Fruit fly (Drosophila melanogaster) whole organism, wandering third instar larva: ENCODE measurements around the gene CG14721.

Source experiments
- CG9705 ChIP-seq: fragments of 200-800 bp; sonication (Bioruptor generic); optimal IDR thresholded peaks from 2 replicates; lab custom pipeline; 2018; ENCODE audit warnings: missing biosample characterization, mild to moderate bottlenecking, missing genetic modification characterization
- CrebA ChIP-seq: fragments of 200-800 bp; sonication (Bioruptor generic); optimal IDR thresholded peaks from 2 replicates; lab custom pipeline; 2016; ENCODE audit warnings: missing biosample characterization, mild to moderate bottlenecking, missing genetic modification characterization, borderline replicate concordance
- Dfd ChIP-seq: fragments of >200 bp; optimal IDR thresholded peaks from 2 replicates; lab custom pipeline; 2017; ENCODE audit warnings: missing biosample characterization, missing genetic modification characterization
- Dif ChIP-seq: fragments of 200-275, 200-300 bp; sonication (Bioruptor generic); optimal IDR thresholded peaks from 2 replicates; lab custom pipeline; 2018; ENCODE audit warnings: missing biosample characterization, missing genetic modification characterization; ENCODE audit not compliant: partially characterized antibody
- GATAd ChIP-seq: sonication (Bioruptor generic); optimal IDR thresholded peaks from 2 replicates; lab custom pipeline; 2016; ENCODE audit warnings: missing biosample characterization, missing genetic modification characterization
- HLH106 ChIP-seq: fragments of 200-800 bp; optimal IDR thresholded peaks from 3 replicates; lab custom pipeline; 2019; ENCODE audit warnings: missing biosample characterization, mild to moderate bottlenecking, missing genetic modification characterization, moderate library complexity
- Hnf4 ChIP-seq: fragments of 200-800 bp; sonication (Bioruptor generic); optimal IDR thresholded peaks from 2 replicates; lab custom pipeline; 2016; ENCODE audit warnings: missing biosample characterization, mild to moderate bottlenecking, missing genetic modification characterization
- Hr83 ChIP-seq: fragments of 200-300 bp; sonication (Bioruptor generic); optimal IDR thresholded peaks from 2 replicates; lab custom pipeline; 2016; ENCODE audit warnings: missing biosample characterization, mild to moderate bottlenecking, missing genetic modification characterization, moderate library complexity; ENCODE audit not compliant: poor library complexity, severe bottlenecking
- Mio ChIP-seq: sonication (Bioruptor generic); optimal IDR thresholded peaks from 2 replicates; lab custom pipeline; 2016; ENCODE audit warnings: missing biosample characterization, missing genetic modification characterization
- Myc ChIP-seq: fragments of >200 bp; optimal IDR thresholded peaks from 2 replicates; lab custom pipeline; 2017
- N ChIP-seq: fragments of >200 bp; optimal IDR thresholded peaks from 2 replicates; lab custom pipeline; 2018; ENCODE audit warnings: missing biosample characterization, missing external identifiers, missing genetic modification characterization
- OdsH ChIP-seq: fragments of 200-800 bp; sonication (Bioruptor generic); optimal IDR thresholded peaks from 2 replicates; lab custom pipeline; 2016; ENCODE audit warnings: missing biosample characterization, mild to moderate bottlenecking, missing genetic modification characterization
- Rel ChIP-seq, 2 experiments: fragments of 200-800 bp; sonication (Bioruptor generic) in 1 of 2; optimal IDR thresholded peaks; 2 replicates in 1 of 2; 3 replicates in 1 of 2; lab custom pipeline; 2016 to 2019; ENCODE audit warnings: mild to moderate bottlenecking in 2 of 2, missing biosample characterization in 2 of 2, missing genetic modification characterization in 2 of 2, moderate library complexity in 1 of 2
- Sp1 ChIP-seq: fragments of 200-800 bp; sonication (Bioruptor generic); optimal IDR thresholded peaks from 3 replicates; lab custom pipeline; 2019; ENCODE audit warnings: missing biosample characterization, mild to moderate bottlenecking, missing genetic modification characterization, moderate library complexity
- Vsx2 ChIP-seq: fragments of 200-300, 225-300 bp; sonication (Bioruptor generic); optimal IDR thresholded peaks from 2 replicates; lab custom pipeline; 2018; ENCODE audit warnings: missing biosample characterization, missing genetic modification characterization; ENCODE audit not compliant: partially characterized antibody
- br ChIP-seq: fragments of 200-800 bp; sonication (Bioruptor generic); optimal IDR thresholded peaks from 2 replicates; lab custom pipeline; 2016; ENCODE audit warnings: missing biosample characterization, missing genetic modification characterization
- brk ChIP-seq: fragments of 200-800 bp; sonication (Bioruptor generic); optimal IDR thresholded peaks from 2 replicates; lab custom pipeline; 2016; ENCODE audit warnings: missing biosample characterization, mild to moderate bottlenecking, missing genetic modification characterization
- dl ChIP-seq, 2 experiments: fragments of 175-275, 200-275 bp in 1 of 2; fragments of 200-275 bp in 1 of 2; sonication (Bioruptor generic); optimal IDR thresholded peaks; lab custom pipeline; 2018; ENCODE audit warnings: mild to moderate bottlenecking in 2 of 2, missing biosample characterization in 2 of 2, missing genetic modification characterization in 2 of 2, moderate library complexity in 2 of 2; ENCODE audit not compliant: partially characterized antibody in 2 of 2, insufficient read depth in 1 of 2
- ey ChIP-seq: fragments of 200-800 bp; sonication (Bioruptor generic); optimal IDR thresholded peaks from 2 replicates; lab custom pipeline; 2016; ENCODE audit warnings: missing biosample characterization, missing genetic modification characterization
- foxo ChIP-seq, 2 experiments: fragments of 200-800 bp; sonication (Bioruptor generic); optimal IDR thresholded peaks; 2 replicates in 1 of 2; 3 replicates in 1 of 2; lab custom pipeline; 2016 to 2017; ENCODE audit warnings: missing biosample characterization in 2 of 2, missing genetic modification characterization in 2 of 2
- fru ChIP-seq: fragments of 200-800 bp; sonication (Bioruptor generic); optimal IDR thresholded peaks from 3 replicates; lab custom pipeline; 2016; ENCODE audit warnings: missing biosample characterization, mild to moderate bottlenecking, missing genetic modification characterization
- h ChIP-seq: fragments of 200-800 bp; sonication (Bioruptor generic); optimal IDR thresholded peaks from 3 replicates; lab custom pipeline; 2016; ENCODE audit warnings: missing biosample characterization, mild to moderate bottlenecking, missing genetic modification characterization
- jim ChIP-seq: fragments of 175-275, 200-325 bp; sonication (Bioruptor generic); optimal IDR thresholded peaks from 2 replicates; lab custom pipeline; 2016; ENCODE audit warnings: missing biosample characterization, mild to moderate bottlenecking, missing genetic modification characterization
- lola ChIP-seq: fragments of >200 bp; optimal IDR thresholded peaks from 2 replicates; lab custom pipeline; 2017; ENCODE audit warnings: missing biosample characterization, missing genetic modification characterization
- pan ChIP-seq: fragments of >200 bp; optimal IDR thresholded peaks from 2 replicates; lab custom pipeline; 2017
- rgr ChIP-seq: fragments of 200-800 bp; sonication (Bioruptor generic); optimal IDR thresholded peaks from 3 replicates; lab custom pipeline; 2016; ENCODE audit warnings: missing biosample characterization, mild to moderate bottlenecking, missing genetic modification characterization
- sage ChIP-seq: fragments of 200-800 bp; sonication (Bioruptor generic); optimal IDR thresholded peaks from 2 replicates; lab custom pipeline; 2016; ENCODE audit warnings: missing biosample characterization, mild to moderate bottlenecking, missing genetic modification characterization
- sv ChIP-seq: fragments of 200-800 bp; sonication (Bioruptor generic); optimal IDR thresholded peaks from 3 replicates; lab custom pipeline; 2016; ENCODE audit warnings: missing biosample characterization, missing genetic modification characterization
- usp ChIP-seq: fragments of >200 bp; optimal IDR thresholded peaks from 2 replicates; lab custom pipeline; 2017; ENCODE audit warnings: missing biosample characterization, missing genetic modification characterization
- woc ChIP-seq: sonication (Bioruptor generic); optimal IDR thresholded peaks from 2 replicates; lab custom pipeline; 2016; ENCODE audit warnings: missing biosample characterization, mild to moderate bottlenecking, missing genetic modification characterization

CG14721 gene

DNA sequence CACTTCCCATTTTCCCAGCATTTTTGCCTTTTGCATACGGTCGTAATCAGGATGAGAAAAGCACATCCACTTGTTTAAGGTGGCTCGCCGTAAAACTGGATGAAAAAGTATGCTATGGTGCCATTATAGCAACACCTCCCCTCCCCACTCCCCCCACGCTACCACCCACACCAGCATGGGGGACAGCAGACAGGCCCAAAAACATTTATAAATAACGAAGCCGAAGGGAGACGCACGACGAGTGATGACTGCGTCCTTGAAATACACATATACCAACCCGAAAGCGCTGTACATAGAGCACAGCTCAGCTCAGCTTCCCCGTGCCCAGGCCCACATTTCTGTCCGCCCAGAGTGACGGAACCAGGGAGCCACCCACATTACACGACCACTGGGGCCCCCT lies 35.5 kb downstream of the CG14721 start:
- TF ChIP-seq N (GFP tag; lab: Kevin White, UChicago) (no peak), foxo (GFP tag; optimal IDR thresholded peaks at IDR 0.05; lab: Kevin White, UChicago) (no peak), HLH106 (no peak), rgr (GFP tag; lab: Kevin White, UChicago) (no peak), Hnf4 (GFP tag; lab: Kevin White, UChicago) (no peak), h (GFP tag; lab: Kevin White, UChicago) (no peak), br (GFP tag; lab: Kevin White, UChicago) (no peak), Rel (GFP tag; optimal IDR thresholded peaks at IDR 0.05; lab: Kevin White, UChicago) (no peak), Rel (tag; optimal IDR thresholded peaks at IDR 0.05; lab: Kevin White, UChicago) (no peak), Sp1 (GFP tag; lab: Kevin White, UChicago) (no peak), usp (no peak), GATAd (GFP tag; lab: Kevin White, UChicago) (no peak), lola (GFP tag; lab: Kevin White, UChicago) (no peak), Vsx2 (GFP tag; lab: Kevin White, UChicago) (no peak), CrebA (GFP tag; lab: Kevin White, UChicago) (no peak), sv (GFP tag; lab: Kevin White, UChicago) (no peak), Hr83 (no peak), Mio (no peak)

DNA sequence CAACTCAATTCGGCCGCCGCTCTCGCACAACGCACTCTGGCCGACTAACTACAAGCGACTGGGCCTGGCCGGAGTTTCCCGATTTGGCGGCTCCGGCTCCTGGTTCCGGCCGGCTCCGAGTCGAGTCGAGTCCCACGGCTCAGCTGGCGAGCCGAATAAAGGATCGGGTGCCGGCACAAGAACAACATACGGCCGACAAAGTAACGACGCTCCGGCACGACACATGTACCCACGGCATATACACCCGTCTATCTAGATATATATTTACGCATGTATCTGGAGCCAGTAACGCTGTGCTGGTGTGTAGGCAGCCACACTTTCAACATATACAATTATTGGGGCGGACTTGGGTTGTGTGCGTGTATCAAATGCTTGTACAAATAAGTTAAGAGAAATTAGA lies 36.2 kb downstream of the CG14721 start:
- no peak for TF ChIP-seq brk (GFP tag; lab: Kevin White, UChicago)

DNA sequence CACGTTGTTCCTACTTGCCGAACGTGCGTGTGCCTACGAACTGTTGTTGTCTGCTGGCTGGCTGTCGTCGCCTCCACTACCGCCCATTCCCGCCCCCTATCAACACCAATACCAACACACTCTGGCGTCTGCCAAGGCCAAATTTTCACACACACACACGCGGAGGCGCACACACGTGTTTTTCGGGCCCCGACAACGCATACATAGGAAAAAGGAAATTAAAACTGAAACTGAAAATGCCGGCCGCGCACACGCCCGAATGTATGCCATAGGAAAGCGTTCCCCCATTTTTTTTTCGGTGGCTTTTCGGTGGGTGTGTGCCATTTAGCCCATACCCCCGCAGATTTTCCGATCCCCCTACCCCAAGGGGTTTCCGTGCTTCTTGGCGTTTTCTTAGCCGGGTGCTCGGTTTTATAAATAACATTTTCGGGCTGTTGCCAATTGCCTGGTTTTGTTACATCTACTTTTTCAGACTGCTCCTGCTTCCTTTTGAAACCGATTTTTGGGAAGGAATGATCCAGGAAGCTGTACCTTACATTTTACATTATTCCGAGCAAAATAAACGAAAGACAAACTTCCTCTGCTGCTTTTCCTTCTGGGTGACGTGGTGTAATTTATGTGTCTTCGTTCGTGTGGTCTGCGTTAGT lies 37.1 kb downstream of the CG14721 start:
- TF ChIP-seq OdsH (GFP tag; lab: Kevin White, UChicago) (no peak), GATAd (GFP tag; lab: Kevin White, UChicago) (no peak), usp (no peak), pan (lab: Kevin White, UChicago) (no peak), sage (no peak), fru (GFP tag; lab: Kevin White, UChicago) (no peak), foxo (GFP tag; optimal IDR thresholded peaks at IDR 0.05; lab: Kevin White, UChicago) (no peak), CG9705 (GFP tag; lab: Kevin White, UChicago) (no peak), Dfd (GFP tag; lab: Kevin White, UChicago) (no peak), Hr83 (no peak), HLH106 (no peak), dl (GFP tag; optimal IDR thresholded peaks at IDR 0.05; lab: Kevin White, UChicago; ENCODE audit: insufficient read depth in 1 of 2, partially characterized antibody in 2 of 2) (no peak), Myc (lab: Kevin White, UChicago) (no peak), brk (GFP tag; lab: Kevin White, UChicago) (no peak), ey (no peak), Dif (no peak)

DNA sequence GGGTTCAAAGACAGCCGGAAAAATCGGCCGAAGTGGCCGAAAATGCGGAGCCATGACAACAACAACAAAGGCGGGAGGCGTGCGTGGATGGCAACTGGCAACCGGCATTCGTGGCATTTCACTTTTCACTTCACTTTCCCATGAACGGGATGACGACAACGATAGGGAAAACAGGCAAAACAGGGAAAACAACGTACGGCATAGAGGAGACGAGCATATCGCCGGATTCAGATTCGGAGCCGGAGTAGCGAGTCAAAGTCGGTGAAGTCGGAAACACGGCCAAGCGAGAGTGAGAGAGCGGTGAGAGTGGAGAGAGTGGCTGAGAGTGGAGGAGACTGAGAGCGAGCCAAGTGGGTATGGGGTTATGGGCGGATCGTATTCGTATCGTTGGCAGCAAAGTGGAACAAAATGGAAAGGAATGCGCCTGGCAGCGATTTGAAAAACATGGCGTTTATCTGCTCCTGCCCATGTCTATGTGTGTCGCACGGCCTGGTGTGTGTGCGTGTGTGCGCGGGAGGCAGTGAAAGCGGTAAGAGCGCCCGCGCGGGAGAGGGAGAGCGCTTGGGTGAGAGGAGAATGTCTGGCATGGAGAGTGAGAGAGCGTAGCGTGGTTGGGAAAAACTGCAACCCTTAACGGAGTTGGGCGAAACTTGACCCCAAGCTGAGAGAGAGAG lies 38.2 kb downstream of the CG14721 start:
- TF ChIP-seq woc (GFP tag; lab: Kevin White, UChicago) (no peak), Vsx2 (GFP tag; lab: Kevin White, UChicago) (peak; percentile 9), dl (GFP tag; optimal IDR thresholded peaks at IDR 0.05; lab: Kevin White, UChicago; ENCODE audit: insufficient read depth in 1 of 2, partially characterized antibody in 2 of 2) (peak; percentile 37 to 56), Dif (peak; percentile 5)

DNA sequence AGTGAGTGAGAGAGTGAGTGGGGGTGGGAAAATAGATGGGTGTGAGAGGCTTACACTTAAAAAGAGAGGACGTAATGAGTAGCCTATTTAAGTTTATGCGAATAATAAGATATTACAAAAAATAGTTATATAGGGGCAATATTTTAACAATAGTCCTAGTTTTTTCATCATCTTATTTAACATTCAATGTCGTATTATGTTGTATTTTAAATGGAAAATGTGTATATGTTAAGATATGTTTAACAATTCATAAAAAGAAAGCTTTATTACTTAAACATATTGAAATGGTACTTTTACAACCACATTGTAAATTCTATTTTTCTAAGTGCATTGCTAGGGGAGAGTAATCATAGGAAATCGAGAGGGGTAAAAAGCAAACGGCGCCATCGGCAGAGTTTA lies 38.8 kb downstream of the CG14721 start:
- TF ChIP-seq jim (GFP tag; lab: Kevin White, UChicago): no peak
- TF ChIP-seq h (GFP tag; lab: Kevin White, UChicago): peak; percentile 39
- peak; percentile 70 for TF ChIP-seq Sp1 (GFP tag; lab: Kevin White, UChicago)
- no peak for TF ChIP-seq dl (GFP tag; optimal IDR thresholded peaks at IDR 0.05; lab: Kevin White, UChicago; ENCODE audit: insufficient read depth in 1 of 2, partially characterized antibody in 2 of 2)
- peak; percentile 42 for TF ChIP-seq ey
- TF ChIP-seq Hnf4 (GFP tag; lab: Kevin White, UChicago): peak; percentile 5
- TF ChIP-seq woc (GFP tag; lab: Kevin White, UChicago): peak; percentile 40
- TF ChIP-seq fru (GFP tag; lab: Kevin White, UChicago): peak; percentile 55
- no peak for TF ChIP-seq CrebA (GFP tag; lab: Kevin White, UChicago)
- peak in 1 of 2 experiments; percentile 62 for TF ChIP-seq foxo (GFP tag; optimal IDR thresholded peaks at IDR 0.05; lab: Kevin White, UChicago)
- peak; percentile 20 for TF ChIP-seq rgr (GFP tag; lab: Kevin White, UChicago)
- TF ChIP-seq HLH106: peak; percentile 59
- peak; percentile 52 for TF ChIP-seq OdsH (GFP tag; lab: Kevin White, UChicago)
- TF ChIP-seq, all 38 proteins: peak for 10
